Fruit fly (Drosophila melanogaster) S2 (cell line): ENCODE data around the gene CG17349.

ENCODE experiments used
- CG8478 ChIP-seq: fragments of >200 bp; optimal IDR thresholded peaks from 2 replicates; lab custom pipeline; 2018
- CTCF ChIP-seq, 2 experiments: fragments of >200 bp; optimal IDR thresholded peaks; 2 replicates each; lab custom pipeline; 2018

- TF ChIP-seq CG8478 (no peak), CTCF (optimal IDR thresholded peaks at IDR 0.05; lab: Kevin White, UChicago) (no peak)
Measured at dm6 chr2L:19322744-19323143, 47.5 kb upstream of the CG17349 start.
